Worm (Caenorhabditis elegans) whole organism, mixed stage, embryonic: Measurements from ENCODE around the gene C27H5.12.

Experiments
- M03D4.4 ChIP-seq: sonication (generic microtip); optimal IDR thresholded peaks from 2 replicates; lab custom pipeline; 2017; ENCODE audit warnings: mild to moderate bottlenecking, missing genetic modification characterization, missing compliant biosample characterization
- bed-3 ChIP-seq: fragments of 200-800 bp; sonication (Bioruptor generic); optimal IDR thresholded peaks from 3 replicates; lab custom pipeline; 2018; ENCODE audit warnings: mild to moderate bottlenecking, missing genetic modification characterization, moderate library complexity, missing compliant biosample characterization
- blmp-1 ChIP-seq: fragments of 150-350 bp; optimal IDR thresholded peaks from 2 replicates; lab custom pipeline; 2014; ENCODE audit warnings: missing biosample characterization, missing genetic modification characterization
- ceh-39 ChIP-seq: fragments of 150-350 bp; optimal IDR thresholded peaks from 2 replicates; lab custom pipeline; 2014; ENCODE audit warnings: missing biosample characterization, missing genetic modification characterization
- ceh-43 ChIP-seq: fragments of 200-800 bp; sonication (Bioruptor generic); optimal IDR thresholded peaks from 2 replicates; lab custom pipeline; 2018; ENCODE audit warnings: mild to moderate bottlenecking, missing genetic modification characterization, moderate library complexity, missing compliant biosample characterization
- ceh-83 ChIP-seq: fragments of 200-800 bp; sonication (Bioruptor generic); optimal IDR thresholded peaks from 2 replicates; lab custom pipeline; 2018; ENCODE audit warnings: mild to moderate bottlenecking, missing genetic modification characterization, missing compliant biosample characterization
- ces-1 ChIP-seq: fragments of 150-350 bp; optimal IDR thresholded peaks from 2 replicates; lab custom pipeline; 2014; ENCODE audit warnings: missing biosample characterization, missing genetic modification reagents, missing genetic modification characterization
- cnd-1 ChIP-seq: fragments of 200-800 bp; sonication (Bioruptor generic); optimal IDR thresholded peaks from 2 replicates; lab custom pipeline; 2018; ENCODE audit warnings: mild to moderate bottlenecking, missing genetic modification characterization, missing compliant biosample characterization
- drap-1 ChIP-seq: fragments of 200-800 bp; sonication (Bioruptor generic); optimal IDR thresholded peaks from 3 replicates; lab custom pipeline; 2018; ENCODE audit warnings: mild to moderate bottlenecking, missing genetic modification characterization, missing compliant biosample characterization
- elt-1 ChIP-seq: sonication (generic microtip); optimal IDR thresholded peaks from 2 replicates; lab custom pipeline; 2017; ENCODE audit warnings: missing genetic modification characterization, mild to moderate bottlenecking, missing compliant biosample characterization, antibody characterized with exemption, moderate library complexity, borderline replicate concordance; ENCODE audit not compliant: insufficient read depth
- elt-3 ChIP-seq: fragments of 150-350 bp; optimal IDR thresholded peaks from 2 replicates; lab custom pipeline; 2014; ENCODE audit warnings: missing biosample characterization, missing genetic modification characterization
- flh-1 ChIP-seq: fragments of 200-800 bp; sonication (Bioruptor generic); optimal IDR thresholded peaks from 2 replicates; lab custom pipeline; 2018; ENCODE audit warnings: mild to moderate bottlenecking, missing genetic modification characterization, moderate library complexity, missing compliant biosample characterization
- ham-2 ChIP-seq: fragments of 200-800 bp; sonication (Bioruptor generic); optimal IDR thresholded peaks from 2 replicates; lab custom pipeline; 2018; ENCODE audit warnings: mild to moderate bottlenecking, missing genetic modification characterization, missing compliant biosample characterization
- hlh-1 ChIP-seq: fragments of 150-350 bp; optimal IDR thresholded peaks from 2 replicates; lab custom pipeline; 2014; ENCODE audit warnings: missing biosample characterization, missing genetic modification reagents, missing genetic modification characterization
- lin-13 ChIP-seq: fragments of 150-350 bp; optimal IDR thresholded peaks from 2 replicates; lab custom pipeline; 2014; ENCODE audit warnings: missing biosample characterization, missing genetic modification characterization
- lin-32 ChIP-seq: fragments of 200-800 bp; sonication (Bioruptor generic); optimal IDR thresholded peaks from 2 replicates; lab custom pipeline; 2018; ENCODE audit warnings: mild to moderate bottlenecking, missing genetic modification characterization, missing compliant biosample characterization
- lsy-2 ChIP-seq: fragments of 150-350 bp; optimal IDR thresholded peaks from 2 replicates; lab custom pipeline; 2014; ENCODE audit warnings: missing biosample characterization, missing genetic modification characterization
- mab-5 ChIP-seq: fragments of 150-350 bp; optimal IDR thresholded peaks from 2 replicates; lab custom pipeline; 2014; ENCODE audit warnings: missing biosample characterization, missing genetic modification characterization
- mep-1 ChIP-seq: fragments of 150-350 bp; optimal IDR thresholded peaks from 2 replicates; lab custom pipeline; 2017; ENCODE audit warnings: missing biosample characterization, missing genetic modification reagents, missing genetic modification characterization, inconsistent platforms
- mls-2 ChIP-seq: sonication (generic microtip); optimal IDR thresholded peaks from 2 replicates; lab custom pipeline; 2016; ENCODE audit warnings: mild to moderate bottlenecking, missing genetic modification characterization, moderate library complexity, missing compliant biosample characterization
- nhr-12 ChIP-seq: fragments of 150-350 bp; optimal IDR thresholded peaks from 2 replicates; lab custom pipeline; 2014; ENCODE audit warnings: missing biosample characterization, missing genetic modification characterization
- nhr-2 ChIP-seq: fragments of 150-350 bp; optimal IDR thresholded peaks from 2 replicates; lab custom pipeline; 2014; ENCODE audit warnings: missing biosample characterization, missing genetic modification characterization
- nhr-237 ChIP-seq: fragments of 150-350 bp; optimal IDR thresholded peaks from 2 replicates; lab custom pipeline; 2014; ENCODE audit warnings: missing biosample characterization, missing genetic modification characterization
- nhr-28 ChIP-seq: fragments of 150-350 bp; optimal IDR thresholded peaks from 2 replicates; lab custom pipeline; 2014; ENCODE audit warnings: missing biosample characterization, missing genetic modification characterization
- nhr-76 ChIP-seq: sonication (generic microtip); optimal IDR thresholded peaks from 2 replicates; lab custom pipeline; 2017; ENCODE audit warnings: missing biosample characterization, missing genetic modification characterization
- pha-4 ChIP-seq: fragments of 150-350 bp; optimal IDR thresholded peaks from 2 replicates; lab custom pipeline; 2018; ENCODE audit warnings: missing biosample characterization, missing genetic modification reagents, missing genetic modification characterization
- sem-2 ChIP-seq: fragments of 200-800 bp; sonication (Bioruptor generic); optimal IDR thresholded peaks from 2 replicates; lab custom pipeline; 2018; ENCODE audit warnings: mild to moderate bottlenecking, missing genetic modification characterization, missing compliant biosample characterization
- snpc-4 ChIP-seq: fragments of 150-350 bp; optimal IDR thresholded peaks from 2 replicates; lab custom pipeline; 2014; ENCODE audit warnings: missing biosample characterization, missing genetic modification characterization
- sptf-1 ChIP-seq: sonication (generic microtip); optimal IDR thresholded peaks from 2 replicates; lab custom pipeline; 2017; ENCODE audit warnings: mild to moderate bottlenecking, missing genetic modification characterization, moderate library complexity, missing compliant biosample characterization
- tbx-8 ChIP-seq: fragments of 200-800 bp; sonication (Bioruptor generic); optimal IDR thresholded peaks from 2 replicates; lab custom pipeline; 2018; ENCODE audit warnings: mild to moderate bottlenecking, missing genetic modification characterization, moderate library complexity, missing compliant biosample characterization
- unc-120 ChIP-seq: sonication (generic microtip); optimal IDR thresholded peaks from 2 replicates; lab custom pipeline; 2017; ENCODE audit warnings: missing genetic modification characterization, missing compliant biosample characterization; ENCODE audit not compliant: poor library complexity, severe bottlenecking
- unc-39 ChIP-seq: fragments of 150-350 bp; optimal IDR thresholded peaks from 2 replicates; lab custom pipeline; 2014; ENCODE audit warnings: missing biosample characterization, missing genetic modification characterization
- unc-62 ChIP-seq: fragments of 150-350 bp; optimal IDR thresholded peaks from 2 replicates; lab custom pipeline; 2014; ENCODE audit warnings: missing biosample characterization, missing genetic modification reagents, missing genetic modification characterization
- zip-8 ChIP-seq: fragments of 150-350 bp; optimal IDR thresholded peaks from 2 replicates; lab custom pipeline; 2014; ENCODE audit warnings: missing biosample characterization, missing genetic modification characterization
- ztf-11 ChIP-seq: fragments of 150-350 bp; optimal IDR thresholded peaks from 2 replicates; lab custom pipeline; 2014; ENCODE audit warnings: missing biosample characterization, missing genetic modification characterization

The C27H5.12 gene

DNA sequence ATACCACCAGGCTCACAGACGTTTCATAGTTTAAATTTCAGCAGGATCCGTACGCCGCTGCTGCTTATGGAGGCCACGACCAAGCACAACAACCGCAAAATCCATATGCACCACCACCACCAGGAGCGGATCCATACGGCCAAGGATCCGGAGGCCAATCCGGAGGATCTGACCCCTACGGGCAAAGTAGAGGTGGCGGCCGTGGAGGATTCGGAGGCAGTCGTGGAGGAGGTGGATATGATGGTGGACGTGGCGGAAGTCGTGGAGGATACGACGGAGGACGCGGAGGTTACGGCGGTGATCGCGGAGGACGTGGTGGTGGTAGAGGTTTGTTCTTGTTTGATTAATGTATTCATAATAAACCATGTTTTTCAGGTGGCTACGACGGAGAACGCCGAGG, 8.3 kb downstream of the C27H5.12 start:
- peak; percentile 1 for TF ChIP-seq sptf-1

ce11 chrII:7151969-7152631, 9.3 kb downstream of the C27H5.12 start, which contains the start of gene fust-1:
Gene fust-1 (plus strand): TSS chrII:7152581.
- TF ChIP-seq nhr-76 (tag; lab: Kevin White, UChicago) (no peak), mls-2 (tag; lab: Kevin White, UChicago) (peak; percentile 82), tbx-8 (peak; percentile 19), sem-2 (GFP tag; lab: Kevin White, UChicago) (peak; percentile 52), nhr-28 (no peak), unc-120 (tag; lab: Kevin White, UChicago) (peak; percentile 37), nhr-2 (peak; percentile 66), M03D4.4 (tag; lab: Kevin White, UChicago) (peak; percentile 74), nhr-12 (peak; percentile 36), ceh-39 (tag; lab: Kevin White, UChicago) (peak; percentile 48), zip-8 (tag; lab: Kevin White, UChicago) (no peak), sptf-1 (peak; percentile 87), mep-1 (tag; lab: Kevin White, UChicago) (peak; percentile 98), flh-1 (GFP tag; lab: Kevin White, UChicago) (no peak), ces-1 (GFP tag; lab: Kevin White, UChicago) (peak; percentile 74), lin-32 (GFP tag; lab: Kevin White, UChicago) (peak; percentile 20), elt-1 (tag; lab: Kevin White, UChicago) (no peak), ztf-11 (tag; lab: Kevin White, UChicago) (peak; percentile 32), bed-3 (peak; percentile 32), unc-62 (GFP tag; lab: Kevin White, UChicago) (peak; percentile 14), pha-4 (tag; lab: Kevin White, UChicago) (peak; percentile 97), elt-3 (tag; lab: Kevin White, UChicago) (peak; percentile 31), lin-13 (tag; lab: Kevin White, UChicago) (peak; percentile 94), hlh-1 (tag; lab: Kevin White, UChicago) (peak; percentile 43), unc-39 (tag; lab: Kevin White, UChicago) (no peak), ceh-83 (peak; percentile 42), blmp-1 (tag; lab: Kevin White, UChicago) (peak; percentile 32), ceh-43 (GFP tag; lab: Kevin White, UChicago) (peak; percentile 68), snpc-4 (tag; lab: Kevin White, UChicago) (no peak), lsy-2 (tag; lab: Kevin White, UChicago) (peak; percentile 93), cnd-1 (tag; lab: Kevin White, UChicago) (peak; percentile 71), ham-2 (GFP tag; lab: Kevin White, UChicago) (no peak), mab-5 (tag; lab: Kevin White, UChicago) (no peak), nhr-237 (tag; lab: Kevin White, UChicago) (peak; percentile 92), drap-1 (GFP tag; lab: Kevin White, UChicago) (peak; percentile 75)

- TF ChIP-seq elt-1 (tag; lab: Kevin White, UChicago) (no peak), ham-2 (GFP tag; lab: Kevin White, UChicago) (no peak), unc-39 (tag; lab: Kevin White, UChicago) (no peak), ceh-39 (tag; lab: Kevin White, UChicago) (no peak), sem-2 (GFP tag; lab: Kevin White, UChicago) (no peak)
- TF ChIP-seq, all 35 proteins: peak for 0
These were observed 13.3 kb downstream of the C27H5.12 start, which contains the start of gene T07F8.1 for ce11 chrII:7148099-7148498. Gene T07F8.1 (plus strand): TSS chrII:7148399.
